Fruit fly (Drosophila melanogaster) whole organism, adult: Measurements from ENCODE around the gene sala.

Experiments
- CG12768 ChIP-seq: fragments of 200-800 bp; sonication (Bioruptor generic); optimal IDR thresholded peaks from 2 replicates; lab custom pipeline; 2017; ENCODE audit warnings: missing biosample characterization, missing genetic modification characterization, mild to moderate bottlenecking, moderate library complexity, missing genetic modification reagents
- CG33017 ChIP-seq: fragments of 200-800 bp; sonication (Bioruptor generic); optimal IDR thresholded peaks from 2 replicates; lab custom pipeline; 2018; ENCODE audit warnings: missing biosample characterization, mild to moderate bottlenecking, missing genetic modification characterization, moderate library complexity
- CG7045 ChIP-seq: fragments of 200-800 bp; sonication (Bioruptor generic); optimal IDR thresholded peaks from 2 replicates; lab custom pipeline; 2017; ENCODE audit warnings: missing biosample characterization, mild to moderate bottlenecking, missing genetic modification characterization
- cnc ChIP-seq, 2 experiments: fragments of >200 bp; optimal IDR thresholded peaks; 2 replicates each; lab custom pipeline; 2017

- TF ChIP-seq CG33017 (tag; lab: Kevin White, UChicago): no peak
- TF ChIP-seq CG12768 (GFP tag; lab: Kevin White, UChicago): no peak
- TF ChIP-seq CG7045 (GFP tag; lab: Kevin White, UChicago): no peak
- TF ChIP-seq cnc (optimal IDR thresholded peaks at IDR 0.05; lab: Kevin White, UChicago): no peak
Observed at dm6 chr2L:11500649-11501048, 16.1 kb downstream of the sala start.
